Fruit fly (Drosophila melanogaster) whole organism, wandering third instar larva: ENCODE measurements around the gene Eig71Ee.

Source experiments
- CrebA ChIP-seq: fragments of 200-800 bp; sonication (Bioruptor generic); optimal IDR thresholded peaks from 2 replicates; lab custom pipeline; 2016; ENCODE audit warnings: missing biosample characterization, mild to moderate bottlenecking, missing genetic modification characterization, borderline replicate concordance
- Dfd ChIP-seq: fragments of >200 bp; optimal IDR thresholded peaks from 2 replicates; lab custom pipeline; 2017; ENCODE audit warnings: missing biosample characterization, missing genetic modification characterization
- Dif ChIP-seq: fragments of 200-275, 200-300 bp; sonication (Bioruptor generic); optimal IDR thresholded peaks from 2 replicates; lab custom pipeline; 2018; ENCODE audit warnings: missing biosample characterization, missing genetic modification characterization; ENCODE audit not compliant: partially characterized antibody
- HLH106 ChIP-seq: fragments of 200-800 bp; optimal IDR thresholded peaks from 3 replicates; lab custom pipeline; 2019; ENCODE audit warnings: missing biosample characterization, mild to moderate bottlenecking, missing genetic modification characterization, moderate library complexity
- Hnf4 ChIP-seq: fragments of 200-800 bp; sonication (Bioruptor generic); optimal IDR thresholded peaks from 2 replicates; lab custom pipeline; 2016; ENCODE audit warnings: missing biosample characterization, mild to moderate bottlenecking, missing genetic modification characterization
- Hr78 ChIP-seq: fragments of >200 bp; optimal IDR thresholded peaks from 2 replicates; lab custom pipeline; 2017; ENCODE audit warnings: missing biosample characterization, missing genetic modification characterization
- Hr83 ChIP-seq: fragments of 200-300 bp; sonication (Bioruptor generic); optimal IDR thresholded peaks from 2 replicates; lab custom pipeline; 2016; ENCODE audit warnings: missing biosample characterization, mild to moderate bottlenecking, missing genetic modification characterization, moderate library complexity; ENCODE audit not compliant: poor library complexity, severe bottlenecking
- Jra ChIP-seq: sonication (Bioruptor generic); optimal IDR thresholded peaks from 2 replicates; lab custom pipeline; 2016; ENCODE audit warnings: missing biosample characterization, missing genetic modification characterization
- Mio ChIP-seq: sonication (Bioruptor generic); optimal IDR thresholded peaks from 2 replicates; lab custom pipeline; 2016; ENCODE audit warnings: missing biosample characterization, missing genetic modification characterization
- Myc ChIP-seq: fragments of >200 bp; optimal IDR thresholded peaks from 2 replicates; lab custom pipeline; 2017
- N ChIP-seq: fragments of >200 bp; optimal IDR thresholded peaks from 2 replicates; lab custom pipeline; 2018; ENCODE audit warnings: missing biosample characterization, missing external identifiers, missing genetic modification characterization
- OdsH ChIP-seq: fragments of 200-800 bp; sonication (Bioruptor generic); optimal IDR thresholded peaks from 2 replicates; lab custom pipeline; 2016; ENCODE audit warnings: missing biosample characterization, mild to moderate bottlenecking, missing genetic modification characterization
- Rel ChIP-seq, 2 experiments: fragments of 200-800 bp; sonication (Bioruptor generic) in 1 of 2; optimal IDR thresholded peaks; 2 replicates in 1 of 2; 3 replicates in 1 of 2; lab custom pipeline; 2016 to 2019; ENCODE audit warnings: mild to moderate bottlenecking in 2 of 2, missing biosample characterization in 2 of 2, missing genetic modification characterization in 2 of 2, moderate library complexity in 1 of 2
- Sp1 ChIP-seq: fragments of 200-800 bp; sonication (Bioruptor generic); optimal IDR thresholded peaks from 3 replicates; lab custom pipeline; 2019; ENCODE audit warnings: missing biosample characterization, mild to moderate bottlenecking, missing genetic modification characterization, moderate library complexity
- Vsx2 ChIP-seq: fragments of 200-300, 225-300 bp; sonication (Bioruptor generic); optimal IDR thresholded peaks from 2 replicates; lab custom pipeline; 2018; ENCODE audit warnings: missing biosample characterization, missing genetic modification characterization; ENCODE audit not compliant: partially characterized antibody
- brk ChIP-seq: fragments of 200-800 bp; sonication (Bioruptor generic); optimal IDR thresholded peaks from 2 replicates; lab custom pipeline; 2016; ENCODE audit warnings: missing biosample characterization, mild to moderate bottlenecking, missing genetic modification characterization
- dl ChIP-seq, 2 experiments: fragments of 175-275, 200-275 bp in 1 of 2; fragments of 200-275 bp in 1 of 2; sonication (Bioruptor generic); optimal IDR thresholded peaks; lab custom pipeline; 2018; ENCODE audit warnings: mild to moderate bottlenecking in 2 of 2, missing biosample characterization in 2 of 2, missing genetic modification characterization in 2 of 2, moderate library complexity in 2 of 2; ENCODE audit not compliant: partially characterized antibody in 2 of 2, insufficient read depth in 1 of 2
- dsf ChIP-seq: sonication (Bioruptor generic); optimal IDR thresholded peaks from 2 replicates; lab custom pipeline; 2016; ENCODE audit warnings: missing biosample characterization, missing genetic modification characterization, borderline replicate concordance
- ey ChIP-seq: fragments of 200-800 bp; sonication (Bioruptor generic); optimal IDR thresholded peaks from 2 replicates; lab custom pipeline; 2016; ENCODE audit warnings: missing biosample characterization, missing genetic modification characterization
- foxo ChIP-seq, 2 experiments: fragments of 200-800 bp; sonication (Bioruptor generic); optimal IDR thresholded peaks; 2 replicates in 1 of 2; 3 replicates in 1 of 2; lab custom pipeline; 2016 to 2017; ENCODE audit warnings: missing biosample characterization in 2 of 2, missing genetic modification characterization in 2 of 2
- fru ChIP-seq: fragments of 200-800 bp; sonication (Bioruptor generic); optimal IDR thresholded peaks from 3 replicates; lab custom pipeline; 2016; ENCODE audit warnings: missing biosample characterization, mild to moderate bottlenecking, missing genetic modification characterization
- h ChIP-seq: fragments of 200-800 bp; sonication (Bioruptor generic); optimal IDR thresholded peaks from 3 replicates; lab custom pipeline; 2016; ENCODE audit warnings: missing biosample characterization, mild to moderate bottlenecking, missing genetic modification characterization
- jim ChIP-seq: fragments of 175-275, 200-325 bp; sonication (Bioruptor generic); optimal IDR thresholded peaks from 2 replicates; lab custom pipeline; 2016; ENCODE audit warnings: missing biosample characterization, mild to moderate bottlenecking, missing genetic modification characterization
- lola ChIP-seq: fragments of >200 bp; optimal IDR thresholded peaks from 2 replicates; lab custom pipeline; 2017; ENCODE audit warnings: missing biosample characterization, missing genetic modification characterization
- pan ChIP-seq: fragments of >200 bp; optimal IDR thresholded peaks from 2 replicates; lab custom pipeline; 2017
- psq ChIP-seq: fragments of 200-800 bp; sonication (Bioruptor generic); optimal IDR thresholded peaks from 3 replicates; lab custom pipeline; 2017; ENCODE audit warnings: missing biosample characterization, mild to moderate bottlenecking, missing genetic modification characterization, moderate library complexity
- rgr ChIP-seq: fragments of 200-800 bp; sonication (Bioruptor generic); optimal IDR thresholded peaks from 3 replicates; lab custom pipeline; 2016; ENCODE audit warnings: missing biosample characterization, mild to moderate bottlenecking, missing genetic modification characterization
- sage ChIP-seq: fragments of 200-800 bp; sonication (Bioruptor generic); optimal IDR thresholded peaks from 2 replicates; lab custom pipeline; 2016; ENCODE audit warnings: missing biosample characterization, mild to moderate bottlenecking, missing genetic modification characterization
- sv ChIP-seq: fragments of 200-800 bp; sonication (Bioruptor generic); optimal IDR thresholded peaks from 3 replicates; lab custom pipeline; 2016; ENCODE audit warnings: missing biosample characterization, missing genetic modification characterization
- tai ChIP-seq: sonication (Bioruptor generic); optimal IDR thresholded peaks from 2 replicates; lab custom pipeline; 2016; ENCODE audit warnings: missing biosample characterization, missing genetic modification characterization

Gene Eig71Ee

dm6 chr3L:15694406-15694805, 38.6 kb upstream of the Eig71Ee start:
- TF ChIP-seq OdsH (GFP tag; lab: Kevin White, UChicago) (peak; percentile 18), Hr83 (GFP tag; lab: Kevin White, UChicago) (no peak), tai (GFP tag; lab: Kevin White, UChicago) (no peak), sv (no peak), lola (no peak), Mio (no peak)

- TF ChIP-seq psq (GFP tag; lab: Kevin White, UChicago) (peak; percentile 28), ey (GFP tag; lab: Kevin White, UChicago) (no peak)
Observed at dm6 chr3L:15692794-15693532, 37.2 kb upstream of the Eig71Ee start.

- TF ChIP-seq fru (GFP tag; lab: Kevin White, UChicago), result no peak
- TF ChIP-seq Jra (GFP tag; lab: Kevin White, UChicago), result no peak
- TF ChIP-seq dl (GFP tag; optimal IDR thresholded peaks at IDR 0.05; lab: Kevin White, UChicago; ENCODE audit: insufficient read depth in 1 of 2, partially characterized antibody in 2 of 2), result no peak
- TF ChIP-seq Sp1, result no peak
- no peak for TF ChIP-seq Vsx2 (GFP tag; lab: Kevin White, UChicago)
- no peak for TF ChIP-seq Dif
- no peak for TF ChIP-seq Hr78 (GFP tag; lab: Kevin White, UChicago)
Observed at dm6 chr3L:15692388-15692787, 36.6 kb upstream of the Eig71Ee start.

DNA sequence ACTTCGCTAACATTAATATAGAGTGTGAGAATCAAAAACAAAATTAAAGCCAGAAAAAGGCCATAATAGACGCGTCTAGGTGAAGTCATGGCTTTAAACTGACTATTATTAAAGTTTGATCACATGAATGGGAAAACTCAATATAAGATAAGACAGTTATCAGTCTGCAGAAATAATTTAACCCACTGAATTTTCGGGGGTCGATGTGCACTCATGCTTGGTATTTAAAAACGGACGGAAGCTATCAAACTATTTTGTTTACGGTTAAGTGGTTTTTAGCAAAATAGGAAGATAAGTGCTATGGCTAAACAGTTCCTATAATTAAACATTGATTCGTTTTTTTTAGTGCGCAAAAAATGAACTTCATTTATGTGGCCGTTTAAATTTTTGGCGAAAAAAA, 36.2 kb upstream of the Eig71Ee start, which contains the start of gene CG34451:
TSS of gene CG34451 (minus strand) at position 101 of the 400 bp plus-strand sequence.
- TF ChIP-seq brk (no peak), sage (GFP tag; lab: Kevin White, UChicago) (no peak), Mio (no peak), h (GFP tag; lab: Kevin White, UChicago) (no peak), Hr78 (GFP tag; lab: Kevin White, UChicago) (no peak), CrebA (GFP tag; lab: Kevin White, UChicago) (no peak), Dif (no peak), Hnf4 (GFP tag; lab: Kevin White, UChicago) (no peak), rgr (no peak), N (GFP tag; lab: Kevin White, UChicago) (no peak), dsf (GFP tag; lab: Kevin White, UChicago) (no peak), Myc (lab: Kevin White, UChicago) (no peak), psq (GFP tag; lab: Kevin White, UChicago) (no peak), tai (GFP tag; lab: Kevin White, UChicago) (no peak), Dfd (GFP tag; lab: Kevin White, UChicago) (no peak), foxo (GFP tag; optimal IDR thresholded peaks at IDR 0.05; lab: Kevin White, UChicago) (no peak), Rel (GFP tag; optimal IDR thresholded peaks at IDR 0.05; lab: Kevin White, UChicago) (no peak), Rel (tag; optimal IDR thresholded peaks at IDR 0.05; lab: Kevin White, UChicago) (no peak), ey (GFP tag; lab: Kevin White, UChicago) (no peak), Vsx2 (GFP tag; lab: Kevin White, UChicago) (no peak)

- TF ChIP-seq brk (no peak), Mio (no peak), fru (GFP tag; lab: Kevin White, UChicago) (peak; percentile 13), dsf (GFP tag; lab: Kevin White, UChicago) (no peak), tai (GFP tag; lab: Kevin White, UChicago) (no peak), jim (GFP tag; lab: Kevin White, UChicago) (no peak), HLH106 (tag; lab: Kevin White, UChicago) (peak; percentile 15), pan (lab: Kevin White, UChicago) (no peak), foxo (GFP tag; optimal IDR thresholded peaks at IDR 0.05; lab: Kevin White, UChicago) (peak in 1 of 2 experiments; percentile 26), CrebA (GFP tag; lab: Kevin White, UChicago) (no peak)
Observed at dm6 chr3L:15690711-15691591, 35.1 kb upstream of the Eig71Ee start.
